Worm (Caenorhabditis elegans) whole organism, late embryonic: ENCODE measurements around the gene K03B4.4.

Experiments used
- C08G9.2 ChIP-seq: sonication (generic microtip); optimal IDR thresholded peaks from 2 replicates; lab custom pipeline; 2016; ENCODE audit warnings: mild to moderate bottlenecking, missing genetic modification characterization, moderate library complexity, missing compliant biosample characterization
- C38D4.7 ChIP-seq: fragments of 200-800 bp; sonication (Bioruptor generic); optimal IDR thresholded peaks from 2 replicates; lab custom pipeline; 2018; ENCODE audit warnings: mild to moderate bottlenecking, missing genetic modification characterization, moderate library complexity, missing compliant biosample characterization
- F13H6.1 ChIP-seq: sonication (generic microtip); optimal IDR thresholded peaks from 2 replicates; lab custom pipeline; 2016; ENCODE audit warnings: missing genetic modification characterization, missing compliant biosample characterization
- K09A11.1 ChIP-seq: sonication (generic microtip); optimal IDR thresholded peaks from 2 replicates; lab custom pipeline; 2017; ENCODE audit warnings: antibody characterized with exemption, mild to moderate bottlenecking, missing genetic modification characterization, missing compliant biosample characterization; ENCODE audit not compliant: insufficient read depth
- T23F11.4 ChIP-seq: fragments of 200-800 bp; sonication (Bioruptor generic); optimal IDR thresholded peaks from 2 replicates; lab custom pipeline; 2018; ENCODE audit warnings: mild to moderate bottlenecking, missing genetic modification characterization, missing compliant biosample characterization
- ceh-14 ChIP-seq: sonication (generic microtip); optimal IDR thresholded peaks from 2 replicates; lab custom pipeline; 2016; ENCODE audit warnings: missing genotype, missing genetic modification characterization, missing compliant biosample characterization
- ceh-2 ChIP-seq: sonication (generic microtip); optimal IDR thresholded peaks from 2 replicates; lab custom pipeline; 2016; ENCODE audit warnings: missing genotype, missing genetic modification characterization, missing compliant biosample characterization
- ceh-22 ChIP-seq: sonication (generic microtip); optimal IDR thresholded peaks from 2 replicates; lab custom pipeline; 2017; ENCODE audit warnings: missing biosample characterization, missing genetic modification characterization
- ceh-24 ChIP-seq: sonication (generic microtip); optimal IDR thresholded peaks from 2 replicates; lab custom pipeline; 2016; ENCODE audit warnings: mild to moderate bottlenecking, missing genetic modification characterization, missing compliant biosample characterization
- ceh-34 ChIP-seq: sonication (generic microtip); optimal IDR thresholded peaks from 2 replicates; lab custom pipeline; 2016; ENCODE audit warnings: mild to moderate bottlenecking, missing genetic modification characterization, missing compliant biosample characterization
- ceh-48 ChIP-seq: sonication (generic microtip); optimal IDR thresholded peaks from 2 replicates; lab custom pipeline; 2016; ENCODE audit warnings: missing genetic modification characterization, inconsistent platforms, missing compliant biosample characterization
- elt-2 ChIP-seq: sonication (generic microtip); optimal IDR thresholded peaks from 2 replicates; lab custom pipeline; 2016; ENCODE audit warnings: missing genetic modification reagents, missing genetic modification characterization, missing compliant biosample characterization
- elt-4 ChIP-seq: sonication (generic microtip); optimal IDR thresholded peaks from 2 replicates; lab custom pipeline; 2016; ENCODE audit warnings: missing genetic modification characterization, missing compliant biosample characterization
- fax-1 ChIP-seq: sonication (generic microtip); optimal IDR thresholded peaks from 2 replicates; lab custom pipeline; 2016; ENCODE audit warnings: missing genotype, missing genetic modification characterization, missing compliant biosample characterization
- hlh-6 ChIP-seq: sonication (generic microtip); optimal IDR thresholded peaks from 2 replicates; lab custom pipeline; 2016; ENCODE audit warnings: missing genotype, missing genetic modification characterization, missing compliant biosample characterization
- hlh-8 ChIP-seq: sonication (generic microtip); optimal IDR thresholded peaks from 2 replicates; lab custom pipeline; 2016; ENCODE audit warnings: missing genotype, missing genetic modification characterization, missing compliant biosample characterization
- lin-11 ChIP-seq: fragments of 200-800 bp; sonication (Bioruptor generic); optimal IDR thresholded peaks from 2 replicates; lab custom pipeline; 2018; ENCODE audit warnings: mild to moderate bottlenecking, missing genetic modification characterization, missing compliant biosample characterization
- madf-2 ChIP-seq: sonication (generic microtip); optimal IDR thresholded peaks from 2 replicates; lab custom pipeline; 2017; ENCODE audit warnings: missing genetic modification characterization, missing compliant biosample characterization
- mec-3 ChIP-seq: sonication (generic microtip); optimal IDR thresholded peaks from 2 replicates; lab custom pipeline; 2016; ENCODE audit warnings: borderline replicate concordance, missing genetic modification characterization, missing compliant biosample characterization
- nfya-1 ChIP-seq: sonication (generic microtip); optimal IDR thresholded peaks from 2 replicates; lab custom pipeline; 2017; ENCODE audit warnings: missing genetic modification characterization, mild to moderate bottlenecking, missing compliant biosample characterization, antibody characterized with exemption, moderate library complexity
- pag-3 ChIP-seq: sonication (generic microtip); optimal IDR thresholded peaks from 2 replicates; lab custom pipeline; 2016; ENCODE audit warnings: missing compliant biosample characterization, missing genetic modification characterization, borderline replicate concordance
- pat-9 ChIP-seq: fragments of 200-800 bp; sonication (Bioruptor generic); optimal IDR thresholded peaks from 2 replicates; lab custom pipeline; 2018; ENCODE audit warnings: mild to moderate bottlenecking, missing genetic modification characterization, moderate library complexity, missing compliant biosample characterization
- pha-2 ChIP-seq: sonication (generic microtip); optimal IDR thresholded peaks from 2 replicates; lab custom pipeline; 2017; ENCODE audit warnings: mild to moderate bottlenecking, missing genetic modification characterization, missing compliant biosample characterization
- rnt-1 ChIP-seq: sonication (generic microtip); optimal IDR thresholded peaks from 2 replicates; lab custom pipeline; 2016; ENCODE audit warnings: missing genetic modification characterization, missing compliant biosample characterization
- sox-2 ChIP-seq: fragments of 200-800 bp; sonication (Bioruptor generic); IDR thresholded peaks from 2 replicates; pipeline ENCODE4 v1.3.6; 2022; ENCODE audit warnings: missing genetic modification reagents, missing genetic modification characterization, missing compliant biosample characterization
- tbx-2 ChIP-seq: sonication (generic microtip); optimal IDR thresholded peaks from 2 replicates; lab custom pipeline; 2016; ENCODE audit warnings: missing genetic modification characterization, missing compliant biosample characterization
- ttx-3 ChIP-seq: sonication (generic microtip); optimal IDR thresholded peaks from 2 replicates; lab custom pipeline; 2016; ENCODE audit warnings: missing genetic modification reagents, missing genetic modification characterization, missing compliant biosample characterization
- unc-3 ChIP-seq, 2 experiments: fragments of 200-800 bp in 1 of 2; sonication (Bioruptor generic) in 1 of 2; sonication (generic microtip) in 1 of 2; conservative IDR thresholded peaks in 1 of 2; optimal IDR thresholded peaks in 1 of 2; 2 replicates each; pipeline versions ENCODE4 v1.3.6 to Lab custom; 2016 to 2022; ENCODE audit warnings: missing compliant biosample characterization in 2 of 2, missing genetic modification characterization in 2 of 2, missing genetic modification reagents in 1 of 2
- zip-5 ChIP-seq: sonication (generic microtip); optimal IDR thresholded peaks from 2 replicates; lab custom pipeline; 2016; ENCODE audit warnings: missing genetic modification characterization, missing compliant biosample characterization

Gene K03B4.4

ce11 chrV:4707646-4708045 lies 25.9 kb downstream of the K03B4.4 start:
- TF ChIP-seq fax-1 (tag; lab: Kevin White, UChicago) (no peak), ceh-22 (tag; lab: Kevin White, UChicago) (no peak), ceh-14 (tag; lab: Kevin White, UChicago) (no peak), ceh-48 (tag; lab: Kevin White, UChicago) (no peak), ceh-24 (tag; lab: Kevin White, UChicago) (no peak), F13H6.1 (tag; lab: Kevin White, UChicago) (no peak), T23F11.4 (GFP tag; lab: Kevin White, UChicago) (no peak), mec-3 (tag; lab: Kevin White, UChicago) (no peak), pha-2 (tag; lab: Kevin White, UChicago) (no peak), tbx-2 (tag; lab: Kevin White, UChicago) (no peak)
- TF ChIP-seq, all 69 proteins: peak for 0

- TF ChIP-seq hlh-6 (tag; lab: Kevin White, UChicago) (no peak), pag-3 (tag; lab: Kevin White, UChicago) (no peak), mec-3 (tag; lab: Kevin White, UChicago) (no peak), hlh-8 (tag; lab: Kevin White, UChicago) (no peak), C08G9.2 (no peak), pat-9 (tag; lab: Kevin White, UChicago) (no peak), madf-2 (no peak), ttx-3 (tag; lab: Kevin White, UChicago) (no peak), rnt-1 (tag; lab: Kevin White, UChicago) (no peak)
These were observed 28.7 kb downstream of the K03B4.4 start, which contains the start of gene oac-24 for ce11 chrV:4710464-4710863. oac-24 (plus strand) TSS chrV:4710764.

ce11 chrV:4719965-4720364 lies 38.2 kb downstream of the K03B4.4 start, which contains the start of gene prx-6:
prx-6 (minus strand) TSS chrV:4720093.
- TF ChIP-seq ttx-3 (tag; lab: Kevin White, UChicago) (no peak), fax-1 (tag; lab: Kevin White, UChicago) (no peak), elt-2 (tag; lab: Kevin White, UChicago) (peak; percentile 66), ceh-2 (tag; lab: Kevin White, UChicago) (no peak)

ce11 chrV:4720884-4721464 lies 39.2 kb downstream of the K03B4.4 start:
- TF ChIP-seq ceh-14 (tag; lab: Kevin White, UChicago) (no peak), K09A11.1 (tag; lab: Kevin White, UChicago) (no peak), elt-2 (tag; lab: Kevin White, UChicago) (peak; percentile 58), ttx-3 (tag; lab: Kevin White, UChicago) (no peak)

- TF ChIP-seq C38D4.7 (GFP tag; lab: Kevin White, UChicago) (no peak), nfya-1 (tag; lab: Kevin White, UChicago) (no peak), F13H6.1 (tag; lab: Kevin White, UChicago) (no peak), zip-5 (tag; lab: Kevin White, UChicago) (no peak), unc-3 (GFP tag; conservative IDR thresholded peaks at IDR 0.05; lab: Robert Waterston, UW) (no peak), unc-3 (tag; optimal IDR thresholded peaks at IDR 0.05; lab: Kevin White, UChicago) (no peak), ceh-34 (tag; lab: Kevin White, UChicago) (no peak), sox-2 (GFP tag; lab: Robert Waterston, UW) (no peak), elt-4 (tag; lab: Kevin White, UChicago) (no peak), lin-11 (no peak)
- TF ChIP-seq, all 69 proteins: peak for 0
These were observed 40.5 kb downstream of the K03B4.4 start, which contains the start of gene F39G3.5 for ce11 chrV:4722314-4722713. F39G3.5 (plus strand) TSS chrV:4722614.
